Fruit fly (Drosophila melanogaster) whole organism, embryonic: ENCODE results near the gene CG4953.

ENCODE experiments used
- Atf-2 ChIP-seq: fragments of 200-800 bp; sonication (Bioruptor generic); optimal IDR thresholded peaks from 2 replicates; lab custom pipeline; 2016; ENCODE audit warnings: missing biosample characterization, missing genetic modification characterization
- B-H2 ChIP-seq: fragments of 200-800 bp; sonication (Bioruptor generic); optimal IDR thresholded peaks from 2 replicates; lab custom pipeline; 2018; ENCODE audit warnings: missing biosample characterization, mild to moderate bottlenecking, missing genetic modification characterization
- Bdp1 ChIP-seq: fragments of 200-800 bp; sonication (Bioruptor generic); optimal IDR thresholded peaks from 3 replicates; lab custom pipeline; 2016; ENCODE audit warnings: missing biosample characterization, missing genetic modification characterization
- CG10209 ChIP-seq: fragments of 200-800 bp; sonication (Bioruptor generic); optimal IDR thresholded peaks from 3 replicates; lab custom pipeline; 2017; ENCODE audit warnings: missing biosample characterization, mild to moderate bottlenecking, missing genetic modification characterization, missing genetic modification reagents
- CG13624 ChIP-seq: fragments of 200-800 bp; sonication (Bioruptor generic); optimal IDR thresholded peaks from 2 replicates; lab custom pipeline; 2016; ENCODE audit warnings: missing biosample characterization, missing genetic modification characterization
- CG14441 ChIP-seq: fragments of 200-800 bp; sonication (Bioruptor generic); IDR thresholded peaks from 2 replicates; pipeline ENCODE4 v1.3.6; 2022; ENCODE audit warnings: missing biosample characterization, missing genetic modification characterization
- CG15514 ChIP-seq: fragments of 200-800 bp; sonication (Bioruptor generic); optimal IDR thresholded peaks from 3 replicates; lab custom pipeline; 2017; ENCODE audit warnings: missing biosample characterization, missing genetic modification characterization, mild to moderate bottlenecking, moderate library complexity, missing genetic modification reagents
- CG17829 ChIP-seq: fragments of 200-800 bp; optimal IDR thresholded peaks from 2 replicates; lab custom pipeline; 2019; ENCODE audit warnings: missing biosample characterization, mild to moderate bottlenecking, missing genetic modification characterization, moderate library complexity
- CG18262 ChIP-seq: fragments of 200-800 bp; optimal IDR thresholded peaks from 3 replicates; lab custom pipeline; 2019; ENCODE audit warnings: missing biosample characterization, mild to moderate bottlenecking, missing genetic modification characterization, moderate library complexity
- CG2129 ChIP-seq: fragments of 200-800 bp; sonication (Bioruptor generic); IDR thresholded peaks from 2 replicates; pipeline ENCODE4 v1.3.6; 2022; ENCODE audit warnings: missing biosample characterization, missing genetic modification characterization; ENCODE audit not compliant: partially characterized antibody
- CG31224 ChIP-seq: fragments of 200-800 bp; sonication (Bioruptor generic); IDR thresholded peaks from 2 replicates; pipeline ENCODE4 v1.3.6; 2022; ENCODE audit warnings: missing biosample characterization, missing genetic modification characterization
- CG34376 ChIP-seq: fragments of 200-800 bp; sonication (Bioruptor generic); optimal IDR thresholded peaks from 2 replicates; lab custom pipeline; 2018; ENCODE audit warnings: missing biosample characterization, mild to moderate bottlenecking, missing genetic modification characterization
- CG3838 ChIP-seq: fragments of 200-800 bp; sonication (Bioruptor generic); optimal IDR thresholded peaks from 3 replicates; lab custom pipeline; 2016; ENCODE audit warnings: missing biosample characterization, missing genetic modification characterization
- CG6689 ChIP-seq: fragments of 200-800 bp; sonication (Bioruptor generic); IDR thresholded peaks from 2 replicates; pipeline ENCODE4 v1.3.6; 2022; ENCODE audit warnings: missing biosample characterization, missing genetic modification characterization
- CG6791 ChIP-seq: fragments of 200-800 bp; sonication (Bioruptor generic); IDR thresholded peaks from 3 replicates; pipeline ENCODE4 v1.3.6; 2022; ENCODE audit warnings: missing biosample characterization, missing genetic modification characterization; ENCODE audit not compliant: partially characterized antibody
- CG6813 ChIP-seq: fragments of 200-800 bp; sonication (Bioruptor generic); optimal IDR thresholded peaks from 2 replicates; lab custom pipeline; 2017; ENCODE audit warnings: missing biosample characterization, missing genetic modification characterization, mild to moderate bottlenecking, moderate library complexity, missing genetic modification reagents
- CG6854 ChIP-seq: fragments of 200-800 bp; sonication (Bioruptor generic); optimal IDR thresholded peaks from 3 replicates; lab custom pipeline; 2017; ENCODE audit warnings: missing biosample characterization, mild to moderate bottlenecking, missing genetic modification characterization
- CG7556 ChIP-seq: fragments of 200-800 bp; sonication (Bioruptor generic); optimal IDR thresholded peaks from 2 replicates; lab custom pipeline; 2017; ENCODE audit warnings: missing biosample characterization, mild to moderate bottlenecking, missing genetic modification characterization
- CG7745 ChIP-seq: fragments of 200-800 bp; sonication (Bioruptor generic); optimal IDR thresholded peaks from 2 replicates; lab custom pipeline; 2018; ENCODE audit warnings: missing biosample characterization, mild to moderate bottlenecking, missing genetic modification characterization, moderate library complexity
- CkIIα-i1 ChIP-seq: fragments of 200-800 bp; sonication (Bioruptor generic); IDR thresholded peaks from 2 replicates; pipeline ENCODE4 v1.3.6; 2022; ENCODE audit warnings: missing biosample characterization, missing genetic modification characterization
- Dfd ChIP-seq, 2 experiments: fragments of >200 bp; optimal IDR thresholded peaks; 2 replicates each; lab custom pipeline; 2017; ENCODE audit warnings: missing biosample characterization in 2 of 2, missing genetic modification characterization in 2 of 2
- Dref ChIP-seq: fragments of 200-800 bp; sonication (Bioruptor generic); IDR thresholded peaks from 2 replicates; pipeline ENCODE4 v1.3.6; 2022; ENCODE audit warnings: missing biosample characterization, missing genetic modification characterization
- Fer1 ChIP-seq: fragments of 200-800 bp; sonication (Bioruptor generic); optimal IDR thresholded peaks from 2 replicates; lab custom pipeline; 2017; ENCODE audit warnings: missing biosample characterization, mild to moderate bottlenecking, missing genetic modification characterization
- Fer2 ChIP-seq: fragments of 200-800 bp; sonication (Bioruptor generic); optimal IDR thresholded peaks from 2 replicates; lab custom pipeline; 2018; ENCODE audit warnings: missing biosample characterization, mild to moderate bottlenecking, missing genetic modification characterization, moderate library complexity
- H2.0 ChIP-seq: fragments of 200-800 bp; sonication (Bioruptor generic); IDR thresholded peaks from 2 replicates; pipeline ENCODE4 v1.3.6; 2022; ENCODE audit warnings: missing biosample characterization, missing genetic modification characterization
- NC2β ChIP-seq: fragments of 200-800 bp; sonication (Bioruptor generic); optimal IDR thresholded peaks from 2 replicates; lab custom pipeline; 2016; ENCODE audit warnings: missing biosample characterization, missing genetic modification characterization
- Opbp ChIP-seq: fragments of 200-800 bp; sonication (Bioruptor generic); IDR thresholded peaks from 3 replicates; pipeline ENCODE4 v1.3.6; 2022; ENCODE audit warnings: missing biosample characterization, missing genetic modification characterization; ENCODE audit not compliant: partially characterized antibody
- Ptx1 ChIP-seq: fragments of 200-800 bp; sonication (Bioruptor generic); IDR thresholded peaks from 2 replicates; pipeline ENCODE4 v1.3.6; 2022; ENCODE audit warnings: missing biosample characterization, missing genetic modification characterization
- Taf1 ChIP-seq: fragments of 200-800 bp; sonication (Bioruptor generic); IDR thresholded peaks from 2 replicates; pipeline ENCODE4 v1.3.6; 2022; ENCODE audit warnings: missing biosample characterization, missing genetic modification characterization
- Xbp1 ChIP-seq: fragments of 200-800 bp; sonication (Bioruptor generic); optimal IDR thresholded peaks from 3 replicates; lab custom pipeline; 2016; ENCODE audit warnings: missing biosample characterization, mild to moderate bottlenecking, missing genetic modification characterization
- Xrp1 ChIP-seq: fragments of 200-800 bp; sonication (Bioruptor generic); IDR thresholded peaks from 2 replicates; pipeline ENCODE4 v1.3.6; 2022; ENCODE audit warnings: missing biosample characterization, missing genetic modification characterization
- abd-A ChIP-seq: fragments of 200-800 bp; sonication (Bioruptor generic); optimal IDR thresholded peaks from 3 replicates; lab custom pipeline; 2019; ENCODE audit warnings: missing biosample characterization, mild to moderate bottlenecking, missing genetic modification characterization, moderate library complexity
- ash1 ChIP-seq: fragments of 200-800 bp; sonication (Bioruptor generic); optimal IDR thresholded peaks from 2 replicates; lab custom pipeline; 2018; ENCODE audit warnings: missing biosample characterization, mild to moderate bottlenecking, missing genetic modification characterization
- ato ChIP-seq: fragments of 200-800 bp; sonication (Bioruptor generic); IDR thresholded peaks from 2 replicates; pipeline ENCODE4 v1.3.6; 2022; ENCODE audit warnings: missing biosample characterization, missing genetic modification characterization; ENCODE audit not compliant: partially characterized antibody
- az2 ChIP-seq: fragments of 200-800 bp; sonication (Bioruptor generic); optimal IDR thresholded peaks from 3 replicates; lab custom pipeline; 2016; ENCODE audit warnings: missing biosample characterization, missing genetic modification characterization
- bigmax ChIP-seq: fragments of 200-800 bp; sonication (Bioruptor generic); optimal IDR thresholded peaks from 2 replicates; lab custom pipeline; 2018; ENCODE audit warnings: missing biosample characterization, mild to moderate bottlenecking, missing genetic modification characterization
- br ChIP-seq: fragments of >200 bp; optimal IDR thresholded peaks from 2 replicates; lab custom pipeline; 2017
- chm ChIP-seq: fragments of 200-800 bp; sonication (Bioruptor generic); IDR thresholded peaks from 2 replicates; pipeline ENCODE4 v1.3.6; 2022; ENCODE audit warnings: missing biosample characterization, missing genetic modification characterization
- crc ChIP-seq: fragments of 200-800 bp; sonication (Bioruptor generic); optimal IDR thresholded peaks from 2 replicates; lab custom pipeline; 2016; ENCODE audit warnings: missing biosample characterization, missing genetic modification characterization
- crol ChIP-seq: fragments of 200-800 bp; sonication (Bioruptor generic); IDR thresholded peaks from 2 replicates; pipeline ENCODE4 v1.3.6; 2022; ENCODE audit warnings: missing biosample characterization, missing genetic modification characterization
- dan ChIP-seq: fragments of 200-800 bp; sonication (Bioruptor generic); IDR thresholded peaks from 2 replicates; pipeline ENCODE4 v1.3.6; 2022; ENCODE audit warnings: missing biosample characterization, missing genetic modification characterization
- dmrt11E ChIP-seq: fragments of 200-800 bp; sonication (Bioruptor generic); optimal IDR thresholded peaks from 3 replicates; lab custom pipeline; 2018; ENCODE audit warnings: missing biosample characterization, mild to moderate bottlenecking, missing genetic modification characterization, moderate library complexity
- dmrt99B ChIP-seq: fragments of 200-800 bp; sonication (Bioruptor generic); optimal IDR thresholded peaks from 2 replicates; lab custom pipeline; 2018; ENCODE audit warnings: missing biosample characterization, mild to moderate bottlenecking, missing genetic modification characterization, moderate library complexity
- gt ChIP-seq: fragments of 200-800 bp; sonication (Bioruptor generic); IDR thresholded peaks from 2 replicates; pipeline ENCODE4 v1.3.6; 2022; ENCODE audit warnings: missing biosample characterization, missing genetic modification characterization
- hbn ChIP-seq: fragments of 200-800 bp; sonication (Bioruptor generic); IDR thresholded peaks from 2 replicates; pipeline ENCODE4 v1.3.6; 2022; ENCODE audit warnings: missing biosample characterization, missing genetic modification characterization; ENCODE audit not compliant: partially characterized antibody
- hth ChIP-seq: fragments of >200 bp; optimal IDR thresholded peaks from 2 replicates; lab custom pipeline; 2017; ENCODE audit warnings: inconsistent platforms
- peb ChIP-seq: fragments of 200-800 bp; sonication (Bioruptor generic); IDR thresholded peaks from 2 replicates; pipeline ENCODE4 v1.3.6; 2022; ENCODE audit warnings: missing biosample characterization, missing genetic modification characterization
- phol ChIP-seq: fragments of 200-800 bp; sonication (Bioruptor generic); optimal IDR thresholded peaks from 3 replicates; lab custom pipeline; 2018; ENCODE audit warnings: missing biosample characterization, mild to moderate bottlenecking, missing genetic modification characterization, moderate library complexity
- pita ChIP-seq: fragments of 200-800 bp; sonication (Bioruptor generic); optimal IDR thresholded peaks from 2 replicates; lab custom pipeline; 2017; ENCODE audit warnings: missing biosample characterization, mild to moderate bottlenecking, missing genetic modification characterization
- rib ChIP-seq: fragments of 200-800 bp; sonication (Bioruptor generic); IDR thresholded peaks from 2 replicates; pipeline ENCODE4 v1.3.6; 2022; ENCODE audit warnings: missing biosample characterization, missing genetic modification characterization
- sisA ChIP-seq: fragments of 200-800 bp; sonication (Bioruptor generic); IDR thresholded peaks from 2 replicates; pipeline ENCODE4 v1.3.6; 2022; ENCODE audit warnings: missing biosample characterization, missing genetic modification characterization
- vnd ChIP-seq: fragments of 200-800 bp; sonication (Bioruptor generic); IDR thresholded peaks from 3 replicates; pipeline ENCODE4 v1.3.6; 2022; ENCODE audit warnings: missing biosample characterization, missing genetic modification characterization; ENCODE audit not compliant: partially characterized antibody
- zfh2 ChIP-seq: fragments of 200-800 bp; sonication (Bioruptor generic); optimal IDR thresholded peaks from 2 replicates; lab custom pipeline; 2016; ENCODE audit warnings: missing biosample characterization, missing genetic modification characterization

The CG4953 gene

dm6 chr2L:10276436-10276835, 9.9 kb downstream of the CG4953 start (continued):
- TF ChIP-seq CG14441 (GFP tag; lab: Robert Waterston, UW) (no peak), az2 (GFP tag; lab: Kevin White, UChicago) (peak; percentile 23), CG15514 (no peak), vnd (GFP tag; lab: Robert Waterston, UW) (no peak), chm (GFP tag; lab: Robert Waterston, UW) (no peak), hth (no peak), abd-A (tag; lab: Kevin White, UChicago) (no peak), CG31224 (GFP tag; lab: Robert Waterston, UW) (no peak), NC2β (GFP tag; lab: Kevin White, UChicago) (no peak), CG6689 (GFP tag; lab: Robert Waterston, UW) (peak; percentile 23), Xbp1 (GFP tag; lab: Kevin White, UChicago) (no peak), Opbp (GFP tag; lab: Robert Waterston, UW) (no peak), pita (GFP tag; lab: Kevin White, UChicago) (no peak), bigmax (GFP tag; lab: Kevin White, UChicago) (no peak), ash1 (no peak), CG2129 (GFP tag; lab: Robert Waterston, UW) (no peak), Fer2 (tag; lab: Kevin White, UChicago) (no peak), crol (GFP tag; lab: Robert Waterston, UW) (no peak), B-H2 (GFP tag; lab: Kevin White, UChicago) (no peak), ato (GFP tag; lab: Robert Waterston, UW) (no peak), CG18262 (tag; lab: Kevin White, UChicago) (peak; percentile 82), CG7745 (tag; lab: Kevin White, UChicago) (no peak), dmrt11E (tag; lab: Kevin White, UChicago) (peak; percentile 60), Taf1 (no peak), sisA (GFP tag; lab: Robert Waterston, UW) (no peak), H2.0 (GFP tag; lab: Robert Waterston, UW) (no peak), rib (GFP tag; lab: Robert Waterston, UW) (no peak), zfh2 (GFP tag; lab: Kevin White, UChicago) (no peak), Ptx1 (no peak), dan (GFP tag; lab: Robert Waterston, UW) (no peak), CG17829 (tag; lab: Kevin White, UChicago) (peak; percentile 69), CG3838 (GFP tag; lab: Kevin White, UChicago) (no peak), peb (GFP tag; lab: Robert Waterston, UW) (no peak), CG13624 (GFP tag; lab: Kevin White, UChicago) (no peak), Fer1 (GFP tag; lab: Kevin White, UChicago) (no peak), hbn (no peak), br (lab: Kevin White, UChicago) (no peak), gt (no peak), CG10209 (GFP tag; lab: Kevin White, UChicago) (no peak), Xrp1 (GFP tag; lab: Robert Waterston, UW) (peak; percentile 72), Dref (GFP tag; lab: Robert Waterston, UW) (no peak), crc (GFP tag; lab: Kevin White, UChicago) (no peak), CG6854 (GFP tag; lab: Kevin White, UChicago) (no peak), Dfd (GFP tag; optimal IDR thresholded peaks at IDR 0.05; lab: Kevin White, UChicago) (no peak), phol (tag; lab: Kevin White, UChicago) (peak; percentile 37), Bdp1 (GFP tag; lab: Kevin White, UChicago) (no peak), CG6813 (GFP tag; lab: Kevin White, UChicago) (no peak), CG7556 (GFP tag; lab: Kevin White, UChicago) (no peak), CG34376 (GFP tag; lab: Kevin White, UChicago) (no peak), CkIIα-i1 (no peak), CG6791 (GFP tag; lab: Robert Waterston, UW) (no peak), Atf-2 (GFP tag; lab: Kevin White, UChicago) (no peak), dmrt99B (tag; lab: Kevin White, UChicago) (no peak)
